Fruit fly (Drosophila melanogaster) whole organism, embryonic: ENCODE results near the gene CG7173.
A peak's percentile ranks its signal among the peaks of the same experiment; 100 is the strongest.

Experiments used
- Ada2b ChIP-seq: fragments of 200-800 bp; sonication (Bioruptor generic); IDR thresholded peaks from 2 replicates; pipeline ENCODE4 v1.3.6; 2022; ENCODE audit warnings: missing biosample characterization, missing genetic modification characterization
- Atf6 ChIP-seq: fragments of 200-800 bp; sonication (Bioruptor generic); IDR thresholded peaks from 2 replicates; pipeline ENCODE4 v1.3.6; 2022; ENCODE audit warnings: missing biosample characterization, missing genetic modification characterization
- CG1024 ChIP-seq: fragments of 200-800 bp; sonication (Bioruptor generic); IDR thresholded peaks from 2 replicates; pipeline ENCODE4 v1.3.6; 2022; ENCODE audit warnings: missing biosample characterization, missing genetic modification characterization
- CG10959 ChIP-seq: fragments of 200-800 bp; sonication (Bioruptor generic); IDR thresholded peaks from 2 replicates; pipeline ENCODE4 v1.3.6; 2022; ENCODE audit warnings: missing biosample characterization, missing genetic modification characterization
- CG12299 ChIP-seq: fragments of 200-800 bp; sonication (Bioruptor generic); optimal IDR thresholded peaks from 2 replicates; lab custom pipeline; 2018; ENCODE audit warnings: missing biosample characterization, mild to moderate bottlenecking, missing genetic modification characterization
- CG1233 ChIP-seq: fragments of 200-800 bp; sonication (Bioruptor generic); optimal IDR thresholded peaks from 4 replicates; lab custom pipeline; 2018; ENCODE audit warnings: missing biosample characterization, mild to moderate bottlenecking, missing genetic modification characterization
- CG14050 ChIP-seq: fragments of 200-800 bp; sonication (Bioruptor generic); IDR thresholded peaks from 3 replicates; pipeline ENCODE4 v1.3.6; 2022; ENCODE audit warnings: missing biosample characterization, missing genetic modification characterization
- CG14710 ChIP-seq: fragments of 200-800 bp; sonication (Bioruptor generic); optimal IDR thresholded peaks from 3 replicates; lab custom pipeline; 2019; ENCODE audit warnings: missing biosample characterization, mild to moderate bottlenecking, missing genetic modification characterization, moderate library complexity
- CG15696 ChIP-seq: fragments of 200-800 bp; sonication (Bioruptor generic); optimal IDR thresholded peaks from 2 replicates; lab custom pipeline; 2019; ENCODE audit warnings: missing biosample characterization, mild to moderate bottlenecking, missing genetic modification characterization, moderate library complexity
- CG1602 ChIP-seq: fragments of 200-800 bp; sonication (Bioruptor generic); optimal IDR thresholded peaks from 3 replicates; lab custom pipeline; 2016; ENCODE audit warnings: missing biosample characterization, missing genetic modification characterization
- CG17829 ChIP-seq: fragments of 200-800 bp; optimal IDR thresholded peaks from 2 replicates; lab custom pipeline; 2019; ENCODE audit warnings: missing biosample characterization, mild to moderate bottlenecking, missing genetic modification characterization, moderate library complexity
- CG31365 ChIP-seq: fragments of 200-800 bp; sonication (Bioruptor generic); optimal IDR thresholded peaks from 2 replicates; lab custom pipeline; 2018; ENCODE audit warnings: missing biosample characterization, mild to moderate bottlenecking, missing genetic modification characterization
- CG3281 ChIP-seq: fragments of 200-800 bp; sonication (Bioruptor generic); optimal IDR thresholded peaks from 3 replicates; lab custom pipeline; 2017; ENCODE audit warnings: missing biosample characterization, mild to moderate bottlenecking, missing genetic modification characterization
- CG3838 ChIP-seq: fragments of 200-800 bp; sonication (Bioruptor generic); optimal IDR thresholded peaks from 3 replicates; lab custom pipeline; 2016; ENCODE audit warnings: missing biosample characterization, missing genetic modification characterization
- CG6175 ChIP-seq: fragments of 200-800 bp; sonication (Bioruptor generic); IDR thresholded peaks from 3 replicates; pipeline ENCODE4 v1.3.6; 2022; ENCODE audit warnings: missing biosample characterization, missing genetic modification characterization
- CG7786 ChIP-seq: fragments of 200-800 bp; sonication (Bioruptor generic); optimal IDR thresholded peaks from 2 replicates; lab custom pipeline; 2016; ENCODE audit warnings: missing biosample characterization, missing genetic modification characterization
- CG9932 ChIP-seq: fragments of 200-800 bp; sonication (Bioruptor generic); IDR thresholded peaks from 2 replicates; pipeline ENCODE4 v1.3.6; 2022; ENCODE audit warnings: missing biosample characterization, missing genetic modification characterization
- CTCF ChIP-seq: fragments of 200-800 bp; sonication (Bioruptor generic); optimal IDR thresholded peaks from 2 replicates; lab custom pipeline; 2017; ENCODE audit warnings: missing biosample characterization, mild to moderate bottlenecking, missing genetic modification characterization, moderate library complexity
- Chrac-16 ChIP-seq: fragments of 200-800 bp; sonication (Bioruptor generic); optimal IDR thresholded peaks from 3 replicates; lab custom pipeline; 2016; ENCODE audit warnings: missing biosample characterization, missing genetic modification characterization
- CkIIα-i1 ChIP-seq: fragments of 200-800 bp; sonication (Bioruptor generic); IDR thresholded peaks from 2 replicates; pipeline ENCODE4 v1.3.6; 2022; ENCODE audit warnings: missing biosample characterization, missing genetic modification characterization
- Dad ChIP-seq: fragments of 200-800 bp; sonication (Bioruptor generic); optimal IDR thresholded peaks from 3 replicates; lab custom pipeline; 2016; ENCODE audit warnings: missing biosample characterization, missing genetic modification characterization
- Dip2 ChIP-seq: fragments of 200-800 bp; sonication (Bioruptor generic); IDR thresholded peaks from 2 replicates; pipeline ENCODE4 v1.3.6; 2022; ENCODE audit warnings: missing biosample characterization, missing genetic modification characterization
- Doc2 ChIP-seq: fragments of 200-800 bp; sonication (Bioruptor generic); IDR thresholded peaks from 2 replicates; pipeline ENCODE4 v1.3.6; 2022; ENCODE audit warnings: missing biosample characterization, missing genetic modification characterization
- Eip74EF ChIP-seq, 2 experiments: fragments of 200-800 bp in 1 of 2; fragments of >200 bp in 1 of 2; sonication (Bioruptor generic) in 1 of 2; optimal IDR thresholded peaks; 2 replicates each; lab custom pipeline; 2017 to 2019; ENCODE audit warnings: missing biosample characterization in 2 of 2, missing genetic modification characterization in 2 of 2, mild to moderate bottlenecking in 1 of 2, moderate library complexity in 1 of 2
- HLH4C ChIP-seq: fragments of 200-800 bp; sonication (Bioruptor generic); IDR thresholded peaks from 3 replicates; pipeline ENCODE4 v1.3.6; 2022; ENCODE audit warnings: missing biosample characterization, missing genetic modification characterization; ENCODE audit not compliant: partially characterized antibody
- HmgZ ChIP-seq: fragments of 200-800 bp; sonication (Bioruptor generic); optimal IDR thresholded peaks from 2 replicates; lab custom pipeline; 2018; ENCODE audit warnings: missing biosample characterization, mild to moderate bottlenecking, missing genetic modification characterization
- Myb ChIP-seq: fragments of 200-800 bp; sonication (Bioruptor generic); optimal IDR thresholded peaks from 2 replicates; lab custom pipeline; 2016; ENCODE audit warnings: missing biosample characterization, missing genetic modification characterization
- Neu2 ChIP-seq: fragments of 200-800 bp; sonication (Bioruptor generic); optimal IDR thresholded peaks from 3 replicates; lab custom pipeline; 2016; ENCODE audit warnings: missing biosample characterization, missing genetic modification characterization, borderline replicate concordance
- Sin3A ChIP-seq: fragments of >200 bp; optimal IDR thresholded peaks from 2 replicates; lab custom pipeline; 2018
- Six4 ChIP-seq: fragments of 200-800 bp; sonication (Bioruptor generic); optimal IDR thresholded peaks from 2 replicates; lab custom pipeline; 2016; ENCODE audit warnings: missing biosample characterization, missing genetic modification characterization
- Spps ChIP-seq: fragments of 200-800 bp; sonication (Bioruptor generic); optimal IDR thresholded peaks from 2 replicates; lab custom pipeline; 2018; ENCODE audit warnings: missing biosample characterization, mild to moderate bottlenecking, missing genetic modification characterization
- Xrp1 ChIP-seq: fragments of 200-800 bp; sonication (Bioruptor generic); IDR thresholded peaks from 2 replicates; pipeline ENCODE4 v1.3.6; 2022; ENCODE audit warnings: missing biosample characterization, missing genetic modification characterization
- cas ChIP-seq: fragments of 200-800 bp; sonication (Bioruptor generic); IDR thresholded peaks from 2 replicates; pipeline ENCODE4 v1.3.6; 2022; ENCODE audit warnings: missing biosample characterization, missing genetic modification characterization
- chn ChIP-seq: fragments of 200-800 bp; sonication (Bioruptor generic); optimal IDR thresholded peaks from 2 replicates; lab custom pipeline; 2016; ENCODE audit warnings: missing biosample characterization, missing genetic modification characterization
- corto ChIP-seq: fragments of 200-800 bp; sonication (Bioruptor generic); optimal IDR thresholded peaks from 2 replicates; lab custom pipeline; 2016; ENCODE audit warnings: missing biosample characterization, mild to moderate bottlenecking, missing genetic modification characterization, moderate library complexity
- croc ChIP-seq: fragments of 200-800 bp; sonication (Bioruptor generic); conservative IDR thresholded peaks from 3 replicates; pipeline ENCODE4 v1.3.6; 2022; ENCODE audit warnings: missing biosample characterization, missing genetic modification characterization
- crp ChIP-seq, 2 experiments: fragments of 200-800 bp; sonication (Bioruptor generic); optimal IDR thresholded peaks; 2 replicates in 1 of 2; 3 replicates in 1 of 2; lab custom pipeline; 2017; ENCODE audit warnings: missing biosample characterization in 2 of 2, missing genetic modification characterization in 2 of 2, mild to moderate bottlenecking in 1 of 2, moderate library complexity in 1 of 2
- dimm ChIP-seq: fragments of 200-800 bp; sonication (Bioruptor generic); IDR thresholded peaks from 2 replicates; pipeline ENCODE4 v1.3.6; 2022; ENCODE audit warnings: missing biosample characterization, missing genetic modification characterization
- eyg ChIP-seq: fragments of 200-800 bp; sonication (Bioruptor generic); optimal IDR thresholded peaks from 3 replicates; lab custom pipeline; 2016; ENCODE audit warnings: missing biosample characterization, missing genetic modification characterization
- jing ChIP-seq: fragments of 200-800 bp; sonication (Bioruptor generic); optimal IDR thresholded peaks from 2 replicates; lab custom pipeline; 2018; ENCODE audit warnings: missing biosample characterization, mild to moderate bottlenecking, missing genetic modification characterization
- lilli ChIP-seq: fragments of 200-800 bp; sonication (Bioruptor generic); optimal IDR thresholded peaks from 3 replicates; lab custom pipeline; 2016; ENCODE audit warnings: missing biosample characterization, missing genetic modification characterization
- mam ChIP-seq: fragments of 200-800 bp; sonication (Bioruptor generic); optimal IDR thresholded peaks from 3 replicates; lab custom pipeline; 2016; ENCODE audit warnings: missing biosample characterization, missing genetic modification characterization
- onecut ChIP-seq: fragments of 200-800 bp; sonication (Bioruptor generic); IDR thresholded peaks from 2 replicates; pipeline ENCODE4 v1.3.6; 2022; ENCODE audit warnings: missing biosample characterization, missing genetic modification characterization
- pho ChIP-seq: fragments of 200-800 bp; sonication (Bioruptor generic); optimal IDR thresholded peaks from 2 replicates; lab custom pipeline; 2016; ENCODE audit warnings: missing biosample characterization, missing genetic modification characterization
- prd ChIP-seq, 3 experiments: fragments of >200 bp in 2 of 3; fragments of 200-800 bp in 1 of 3; sonication (Bioruptor generic) in 1 of 3; optimal IDR thresholded peaks in 2 of 3; IDR thresholded peaks in 1 of 3; 2 replicates in 2 of 3; 3 replicates in 1 of 3; pipeline versions ENCODE4 v1.3.6 to Lab custom; 2017 to 2022; ENCODE audit warnings: missing biosample characterization in 1 of 3, missing genetic modification characterization in 1 of 3
- sim ChIP-seq: fragments of 200-800 bp; sonication (Bioruptor generic); IDR thresholded peaks from 2 replicates; pipeline ENCODE4 v1.3.6; 2022; ENCODE audit warnings: missing biosample characterization, missing genetic modification characterization
- sisA ChIP-seq: fragments of 200-800 bp; sonication (Bioruptor generic); IDR thresholded peaks from 2 replicates; pipeline ENCODE4 v1.3.6; 2022; ENCODE audit warnings: missing biosample characterization, missing genetic modification characterization
- so ChIP-seq: fragments of 200-800 bp; sonication (Bioruptor generic); IDR thresholded peaks from 3 replicates; pipeline ENCODE4 v1.3.6; 2022; ENCODE audit warnings: missing biosample characterization, missing genetic modification characterization
- tgo ChIP-seq: fragments of 200-800 bp; sonication (Bioruptor generic); IDR thresholded peaks from 3 replicates; pipeline ENCODE4 v1.3.6; 2022; ENCODE audit warnings: missing biosample characterization, missing genetic modification characterization
- tin ChIP-seq: fragments of 200-800 bp; sonication (Bioruptor generic); optimal IDR thresholded peaks from 3 replicates; lab custom pipeline; 2016; ENCODE audit warnings: missing biosample characterization, missing genetic modification characterization
- tll ChIP-seq, 2 experiments: fragments of 200-800 bp in 1 of 2; fragments of >200 bp in 1 of 2; sonication (Bioruptor generic) in 1 of 2; optimal IDR thresholded peaks; 2 replicates each; lab custom pipeline; 2017 to 2019; ENCODE audit warnings: missing biosample characterization in 2 of 2, missing genetic modification characterization in 2 of 2, mild to moderate bottlenecking in 1 of 2, moderate library complexity in 1 of 2

Gene CG7173

DNA sequence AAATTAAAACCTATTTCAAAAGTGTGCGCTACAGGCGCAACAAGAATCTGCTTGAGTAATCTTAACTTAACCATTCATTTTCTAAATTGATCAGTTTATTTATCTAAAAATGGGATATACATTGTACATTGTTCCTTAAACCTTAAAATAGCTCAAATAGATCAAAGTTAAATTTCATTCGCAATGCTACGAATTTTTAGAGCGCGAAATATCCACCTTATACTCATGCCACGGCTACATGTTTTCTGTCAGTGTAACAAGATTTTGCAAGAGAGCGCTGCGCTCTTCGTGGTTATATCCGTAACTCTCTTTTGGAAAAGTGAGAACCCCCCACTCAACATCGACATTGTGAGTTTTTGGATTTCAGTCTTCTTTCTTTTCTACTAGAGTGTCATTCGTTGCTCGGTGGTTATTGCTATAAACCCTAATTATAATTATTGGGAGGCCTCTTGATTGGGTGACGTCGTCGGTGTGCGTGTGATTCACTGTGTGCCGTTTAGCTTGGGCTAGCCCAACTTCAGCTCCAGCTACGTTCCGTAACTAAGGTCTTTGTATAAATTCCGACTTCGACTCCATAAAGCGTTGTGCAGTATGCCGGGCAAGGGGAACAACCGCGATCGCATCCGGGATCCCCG lies 48.4 kb downstream of the CG7173 start (continued):
- TF ChIP-seq CkIIα-i1 (no peak), mam (GFP tag; lab: Kevin White, UChicago) (peak; percentile 54), Myb (GFP tag; lab: Kevin White, UChicago) (no peak), Doc2 (GFP tag; lab: Robert Waterston, UW) (no peak), pho (GFP tag; lab: Kevin White, UChicago) (peak; percentile 42), CG3281 (GFP tag; lab: Kevin White, UChicago) (peak; percentile 49), CG14710 (tag; lab: Kevin White, UChicago) (peak; percentile 20), Atf6 (0 out of 2 replicates have a peak, but pooled peaks have one; percentile 18), prd (optimal IDR thresholded peaks at IDR 0.05; lab: Kevin White, UChicago) (no peak), prd (GFP tag; IDR thresholded peaks at IDR 0.05; lab: Robert Waterston, UW) (peak; percentile 53; the same call in 2 of the 3 replicates), CG12299 (tag; lab: Kevin White, UChicago) (no peak), so (GFP tag; lab: Robert Waterston, UW) (peak; percentile 39; the same call in 1 of the 3 replicates), chn (GFP tag; lab: Kevin White, UChicago) (peak; percentile 10), sisA (GFP tag; lab: Robert Waterston, UW) (no peak), tll (GFP tag; optimal IDR thresholded peaks at IDR 0.05; lab: Kevin White, UChicago) (no peak), Xrp1 (peak; percentile 57; the same call in 1 of the 2 replicates), CG6175 (no peak), CG17829 (tag; lab: Kevin White, UChicago) (no peak), tgo (GFP tag; lab: Robert Waterston, UW) (peak; percentile 26; the same call in 1 of the 3 replicates), corto (GFP tag; lab: Kevin White, UChicago) (no peak), CG3838 (GFP tag; lab: Kevin White, UChicago) (no peak), CTCF (GFP tag; lab: Kevin White, UChicago) (no peak), Six4 (no peak), jing (GFP tag; lab: Kevin White, UChicago) (no peak), tin (GFP tag; lab: Kevin White, UChicago) (peak; percentile 50), sim (GFP tag; lab: Robert Waterston, UW) (0 out of 2 replicates have a peak, but pooled peaks have one; percentile 35), Sin3A (no peak), croc (GFP tag; lab: Robert Waterston, UW) (no peak), CG15696 (tag; lab: Kevin White, UChicago) (no peak), crp (GFP tag; optimal IDR thresholded peaks at IDR 0.05; lab: Kevin White, UChicago) (no peak), eyg (GFP tag; lab: Kevin White, UChicago) (no peak), Neu2 (GFP tag; lab: Kevin White, UChicago) (no peak), CG9932 (GFP tag; lab: Robert Waterston, UW) (no peak), Eip74EF (GFP tag; optimal IDR thresholded peaks at IDR 0.05; lab: Kevin White, UChicago) (no peak), Chrac-16 (GFP tag; lab: Kevin White, UChicago) (peak; percentile 14), Dad (GFP tag; lab: Kevin White, UChicago) (no peak), CG1602 (GFP tag; lab: Kevin White, UChicago) (no peak), CG1233 (GFP tag; lab: Kevin White, UChicago) (no peak), CG31365 (no peak), HLH4C (no peak), HmgZ (tag; lab: Kevin White, UChicago) (no peak), CG10959 (no peak), onecut (GFP tag; lab: Robert Waterston, UW) (no peak), dimm (GFP tag; lab: Robert Waterston, UW) (no peak), CG14050 (no peak), Spps (no peak), lilli (peak; percentile 48), Dip2 (GFP tag; lab: Robert Waterston, UW) (no peak), CG1024 (GFP tag; lab: Robert Waterston, UW) (no peak), cas (GFP tag; lab: Robert Waterston, UW) (no peak), CG7786 (GFP tag; lab: Kevin White, UChicago) (no peak), Ada2b (GFP tag; lab: Robert Waterston, UW) (peak; percentile 24; the same call in 1 of the 2 replicates)
